Fruit fly (Drosophila melanogaster) whole organism, embryonic: ENCODE results near the gene CG17652.

Source experiments
- Atf6 ChIP-seq: fragments of 200-800 bp; sonication (Bioruptor generic); IDR thresholded peaks from 2 replicates; pipeline ENCODE4 v1.3.6; 2022; ENCODE audit warnings: missing biosample characterization, missing genetic modification characterization
- CG10267 ChIP-seq: fragments of 200-800 bp; sonication (Bioruptor generic); optimal IDR thresholded peaks from 2 replicates; lab custom pipeline; 2018; ENCODE audit warnings: missing biosample characterization, mild to moderate bottlenecking, missing genetic modification characterization, moderate library complexity
- CG11093 ChIP-seq: fragments of 200-800 bp; sonication (Bioruptor generic); IDR thresholded peaks from 3 replicates; pipeline ENCODE4 v1.3.6; 2022; ENCODE audit warnings: missing biosample characterization, missing genetic modification characterization
- CG12219 ChIP-seq: fragments of 200-800 bp; sonication (Bioruptor generic); optimal IDR thresholded peaks from 3 replicates; lab custom pipeline; 2018; ENCODE audit warnings: missing biosample characterization, mild to moderate bottlenecking, missing genetic modification characterization
- CG12659 ChIP-seq: fragments of 200-800 bp; sonication (Bioruptor generic); optimal IDR thresholded peaks from 3 replicates; lab custom pipeline; 2017; ENCODE audit warnings: mild to moderate bottlenecking, missing biosample characterization, missing genetic modification reagents, missing genetic modification characterization
- CG1529 ChIP-seq: fragments of 200-800 bp; sonication (Bioruptor generic); optimal IDR thresholded peaks from 3 replicates; lab custom pipeline; 2018; ENCODE audit warnings: missing biosample characterization, missing genetic modification characterization
- CG1603 ChIP-seq: fragments of 200-800 bp; sonication (Bioruptor generic); optimal IDR thresholded peaks from 2 replicates; lab custom pipeline; 2019; ENCODE audit warnings: missing biosample characterization, mild to moderate bottlenecking, missing genetic modification characterization, moderate library complexity
- CG2116 ChIP-seq: fragments of 200-800 bp; sonication (Bioruptor generic); optimal IDR thresholded peaks from 3 replicates; lab custom pipeline; 2018; ENCODE audit warnings: missing biosample characterization, mild to moderate bottlenecking, missing genetic modification characterization
- CG2712 ChIP-seq: fragments of 200-800 bp; optimal IDR thresholded peaks from 3 replicates; lab custom pipeline; 2019; ENCODE audit warnings: missing biosample characterization, mild to moderate bottlenecking, missing genetic modification characterization, moderate library complexity
- CG2875 ChIP-seq: fragments of 200-800 bp; sonication (Bioruptor generic); optimal IDR thresholded peaks from 2 replicates; lab custom pipeline; 2017; ENCODE audit warnings: missing biosample characterization, mild to moderate bottlenecking, missing genetic modification characterization, missing genetic modification reagents
- CG30020 ChIP-seq: fragments of 200-800 bp; optimal IDR thresholded peaks from 2 replicates; lab custom pipeline; 2019; ENCODE audit warnings: missing biosample characterization, mild to moderate bottlenecking, missing genetic modification characterization, moderate library complexity
- CG3163 ChIP-seq: fragments of 200-800 bp; sonication (Bioruptor generic); optimal IDR thresholded peaks from 3 replicates; lab custom pipeline; 2016; ENCODE audit warnings: missing biosample characterization, missing genetic modification characterization
- CG32772 ChIP-seq: fragments of 200-800 bp; sonication (Bioruptor generic); IDR thresholded peaks from 2 replicates; pipeline ENCODE4 v1.3.6; 2022; ENCODE audit warnings: missing biosample characterization, missing genetic modification characterization
- CG5180 ChIP-seq: fragments of 200-800 bp; sonication (Bioruptor generic); optimal IDR thresholded peaks from 3 replicates; lab custom pipeline; 2017; ENCODE audit warnings: missing biosample characterization, missing genetic modification characterization, mild to moderate bottlenecking, moderate library complexity, missing genetic modification reagents
- CG6654 ChIP-seq: fragments of 200-800 bp; sonication (Bioruptor generic); optimal IDR thresholded peaks from 2 replicates; lab custom pipeline; 2017; ENCODE audit warnings: missing biosample characterization, mild to moderate bottlenecking, missing genetic modification characterization
- CG9609 ChIP-seq: fragments of 200-800 bp; sonication (Bioruptor generic); optimal IDR thresholded peaks from 3 replicates; lab custom pipeline; 2016; ENCODE audit warnings: missing biosample characterization, missing genetic modification characterization
- D19A ChIP-seq: fragments of 200-800 bp; optimal IDR thresholded peaks from 3 replicates; lab custom pipeline; 2019; ENCODE audit warnings: missing biosample characterization, mild to moderate bottlenecking, missing genetic modification characterization, moderate library complexity
- Dip3 ChIP-seq: fragments of 200-800 bp; sonication (Bioruptor generic); optimal IDR thresholded peaks from 3 replicates; lab custom pipeline; 2016; ENCODE audit warnings: missing biosample characterization, missing genetic modification characterization
- Eip74EF ChIP-seq, 2 experiments: fragments of 200-800 bp in 1 of 2; fragments of >200 bp in 1 of 2; sonication (Bioruptor generic) in 1 of 2; optimal IDR thresholded peaks; 2 replicates each; lab custom pipeline; 2017 to 2019; ENCODE audit warnings: missing biosample characterization in 2 of 2, missing genetic modification characterization in 2 of 2, mild to moderate bottlenecking in 1 of 2, moderate library complexity in 1 of 2
- Hr51 ChIP-seq, 2 experiments: fragments of 200-800 bp; sonication (Bioruptor generic); optimal IDR thresholded peaks; 2 replicates in 1 of 2; 3 replicates in 1 of 2; lab custom pipeline; 2016 to 2018; ENCODE audit warnings: missing biosample characterization in 2 of 2, missing genetic modification characterization in 2 of 2, mild to moderate bottlenecking in 1 of 2, moderate library complexity in 1 of 2
- Hr78 ChIP-seq, 2 experiments: fragments of 200-800 bp in 1 of 2; fragments of >200 bp in 1 of 2; sonication (Bioruptor generic) in 1 of 2; optimal IDR thresholded peaks; 2 replicates each; lab custom pipeline; 2017 to 2019; ENCODE audit warnings: missing biosample characterization in 2 of 2, missing genetic modification characterization in 2 of 2, mild to moderate bottlenecking in 1 of 2, moderate library complexity in 1 of 2
- MESR4 ChIP-seq: fragments of 200-800 bp; sonication (Bioruptor generic); optimal IDR thresholded peaks from 2 replicates; lab custom pipeline; 2018; ENCODE audit warnings: missing biosample characterization, mild to moderate bottlenecking, missing genetic modification characterization, moderate library complexity
- Myb ChIP-seq: fragments of 200-800 bp; sonication (Bioruptor generic); optimal IDR thresholded peaks from 2 replicates; lab custom pipeline; 2016; ENCODE audit warnings: missing biosample characterization, missing genetic modification characterization
- Poxn ChIP-seq: fragments of 200-800 bp; sonication (Bioruptor generic); IDR thresholded peaks from 2 replicates; pipeline ENCODE4 v1.3.6; 2022; ENCODE audit warnings: missing biosample characterization, missing genetic modification characterization
- Ptx1 ChIP-seq: fragments of 200-800 bp; sonication (Bioruptor generic); IDR thresholded peaks from 2 replicates; pipeline ENCODE4 v1.3.6; 2022; ENCODE audit warnings: missing biosample characterization, missing genetic modification characterization
- Ravus ChIP-seq: fragments of 200-800 bp; sonication (Bioruptor generic); IDR thresholded peaks from 2 replicates; pipeline ENCODE4 v1.3.6; 2022; ENCODE audit warnings: missing biosample characterization, missing genetic modification characterization
- Sin3A ChIP-seq: fragments of >200 bp; optimal IDR thresholded peaks from 2 replicates; lab custom pipeline; 2018
- Sox100B ChIP-seq: fragments of 200-800 bp; sonication (Bioruptor generic); optimal IDR thresholded peaks from 3 replicates; lab custom pipeline; 2018; ENCODE audit warnings: missing biosample characterization, mild to moderate bottlenecking, missing genetic modification characterization
- ab ChIP-seq: fragments of 200-800 bp; sonication (Bioruptor generic); optimal IDR thresholded peaks from 2 replicates; lab custom pipeline; 2016; ENCODE audit warnings: missing biosample characterization, missing genetic modification characterization
- ac ChIP-seq: fragments of 200-800 bp; sonication (Bioruptor generic); optimal IDR thresholded peaks from 3 replicates; lab custom pipeline; 2017; ENCODE audit warnings: missing biosample characterization, mild to moderate bottlenecking, missing genetic modification characterization
- amos ChIP-seq: fragments of 200-800 bp; sonication (Bioruptor generic); IDR thresholded peaks from 2 replicates; pipeline ENCODE4 v1.3.6; 2022; ENCODE audit warnings: missing biosample characterization, missing genetic modification characterization; ENCODE audit not compliant: partially characterized antibody
- ash1 ChIP-seq: fragments of 200-800 bp; sonication (Bioruptor generic); optimal IDR thresholded peaks from 2 replicates; lab custom pipeline; 2018; ENCODE audit warnings: missing biosample characterization, mild to moderate bottlenecking, missing genetic modification characterization
- crp ChIP-seq, 2 experiments: fragments of 200-800 bp; sonication (Bioruptor generic); optimal IDR thresholded peaks; 2 replicates in 1 of 2; 3 replicates in 1 of 2; lab custom pipeline; 2017; ENCODE audit warnings: missing biosample characterization in 2 of 2, missing genetic modification characterization in 2 of 2, mild to moderate bottlenecking in 1 of 2, moderate library complexity in 1 of 2
- dan ChIP-seq: fragments of 200-800 bp; sonication (Bioruptor generic); IDR thresholded peaks from 2 replicates; pipeline ENCODE4 v1.3.6; 2022; ENCODE audit warnings: missing biosample characterization, missing genetic modification characterization
- disco-r ChIP-seq: fragments of 200-800 bp; sonication (Bioruptor generic); optimal IDR thresholded peaks from 2 replicates; lab custom pipeline; 2016; ENCODE audit warnings: missing biosample characterization, missing genetic modification characterization
- emc ChIP-seq: fragments of 200-800 bp; sonication (Bioruptor generic); optimal IDR thresholded peaks from 2 replicates; lab custom pipeline; 2016; ENCODE audit warnings: missing biosample characterization, missing genetic modification characterization
- ems ChIP-seq: fragments of 200-800 bp; sonication (Bioruptor generic); optimal IDR thresholded peaks from 3 replicates; lab custom pipeline; 2016; ENCODE audit warnings: missing biosample characterization, missing genetic modification characterization
- fd102C ChIP-seq: fragments of 200-800 bp; sonication (Bioruptor generic); optimal IDR thresholded peaks from 2 replicates; lab custom pipeline; 2018; ENCODE audit warnings: missing biosample characterization, mild to moderate bottlenecking, missing genetic modification characterization, moderate library complexity
- her ChIP-seq: fragments of 200-800 bp; sonication (Bioruptor generic); optimal IDR thresholded peaks from 2 replicates; lab custom pipeline; 2016; ENCODE audit warnings: missing biosample characterization, missing genetic modification characterization
- ind ChIP-seq: fragments of 200-800 bp; sonication (Bioruptor generic); optimal IDR thresholded peaks from 3 replicates; lab custom pipeline; 2016; ENCODE audit warnings: missing biosample characterization, missing genetic modification characterization
- kah ChIP-seq: fragments of 200-800 bp; sonication (Bioruptor generic); optimal IDR thresholded peaks from 2 replicates; lab custom pipeline; 2018; ENCODE audit warnings: missing biosample characterization, mild to moderate bottlenecking, missing genetic modification characterization
- lmd ChIP-seq: fragments of 200-800 bp; sonication (Bioruptor generic); IDR thresholded peaks from 2 replicates; pipeline ENCODE4 v1.3.6; 2022; ENCODE audit warnings: missing biosample characterization, missing genetic modification characterization
- maf-S ChIP-seq: fragments of 200-800 bp; sonication (Bioruptor generic); optimal IDR thresholded peaks from 2 replicates; lab custom pipeline; 2016; ENCODE audit warnings: missing biosample characterization, missing genetic modification characterization
- nau ChIP-seq: fragments of 200-800 bp; sonication (Bioruptor generic); optimal IDR thresholded peaks from 3 replicates; lab custom pipeline; 2017; ENCODE audit warnings: missing biosample characterization, mild to moderate bottlenecking, missing genetic modification characterization, missing genetic modification reagents
- pnt ChIP-seq: fragments of 200-800 bp; sonication (Bioruptor generic); optimal IDR thresholded peaks from 3 replicates; lab custom pipeline; 2016; ENCODE audit warnings: missing biosample characterization, missing genetic modification characterization
- row ChIP-seq: fragments of 200-800 bp; sonication (Bioruptor generic); IDR thresholded peaks from 3 replicates; pipeline ENCODE4 v1.3.6; 2022; ENCODE audit warnings: missing biosample characterization, missing genetic modification characterization
- run ChIP-seq: fragments of 200-800 bp; sonication (Bioruptor generic); optimal IDR thresholded peaks from 3 replicates; lab custom pipeline; 2018; ENCODE audit warnings: missing biosample characterization, mild to moderate bottlenecking, missing genetic modification characterization
- sna ChIP-seq: fragments of 200-800 bp; sonication (Bioruptor generic); IDR thresholded peaks from 2 replicates; pipeline ENCODE4 v1.3.6; 2022; ENCODE audit warnings: missing biosample characterization, missing genetic modification characterization; ENCODE audit not compliant: partially characterized antibody
- unc-4 ChIP-seq: fragments of 200-800 bp; sonication (Bioruptor generic); IDR thresholded peaks from 2 replicates; pipeline ENCODE4 v1.3.6; 2022; ENCODE audit warnings: missing biosample characterization, missing genetic modification characterization; ENCODE audit not compliant: partially characterized antibody
- vvl ChIP-seq: fragments of 200-800 bp; sonication (Bioruptor generic); IDR thresholded peaks from 2 replicates; pipeline ENCODE4 v1.3.6; 2022; ENCODE audit warnings: missing biosample characterization, missing genetic modification characterization

The CG17652 gene

dm6 chr2L:1728620-1728944 is 3.6 kb downstream of the CG17652 start, which contains the start of gene Rrp40 (continued):
- no peak for TF ChIP-seq CG2875 (GFP tag; lab: Kevin White, UChicago)
- no peak for TF ChIP-seq Sin3A
- TF ChIP-seq CG12659 (GFP tag; lab: Kevin White, UChicago) = peak; percentile 38
- peak; percentile 48 for TF ChIP-seq vvl
- no peak for TF ChIP-seq disco-r (GFP tag; lab: Kevin White, UChicago)
- no peak for TF ChIP-seq nau (GFP tag; lab: Kevin White, UChicago)
- TF ChIP-seq amos = no peak
- no peak for TF ChIP-seq unc-4
- no peak for TF ChIP-seq fd102C (GFP tag; lab: Kevin White, UChicago)
- TF ChIP-seq CG2116 (GFP tag; lab: Kevin White, UChicago) = no peak
- no peak for TF ChIP-seq pnt (GFP tag; lab: Kevin White, UChicago)
- no peak for TF ChIP-seq D19A (tag; lab: Kevin White, UChicago)
- no peak for TF ChIP-seq lmd
- no peak for TF ChIP-seq CG11093 (GFP tag; lab: Robert Waterston, UW)
- TF ChIP-seq sna (GFP tag; lab: Robert Waterston, UW) = 0 out of 2 replicates have a peak, but pooled peaks have one; percentile 22
- TF ChIP-seq dan (GFP tag; lab: Robert Waterston, UW) = no peak
- no peak for TF ChIP-seq CG6654
- TF ChIP-seq Sox100B (GFP tag; lab: Kevin White, UChicago) = no peak
- TF ChIP-seq her (GFP tag; lab: Kevin White, UChicago) = no peak
- no peak for TF ChIP-seq Eip74EF (GFP tag; optimal IDR thresholded peaks at IDR 0.05; lab: Kevin White, UChicago)
- no peak for TF ChIP-seq ash1
- no peak for TF ChIP-seq Ptx1 (GFP tag; lab: Robert Waterston, UW)
- no peak for TF ChIP-seq Atf6 (GFP tag; lab: Robert Waterston, UW)
- TF ChIP-seq emc (GFP tag; lab: Kevin White, UChicago) = no peak
- no peak for TF ChIP-seq MESR4 (GFP tag; lab: Kevin White, UChicago)
- TF ChIP-seq kah (GFP tag; lab: Kevin White, UChicago) = no peak
- TF ChIP-seq CG32772 (GFP tag; lab: Robert Waterston, UW) = no peak
- TF ChIP-seq CG10267 (tag; lab: Kevin White, UChicago) = peak; percentile 94
- TF ChIP-seq CG12219 = no peak
- no peak for TF ChIP-seq ems (GFP tag; lab: Kevin White, UChicago)
- TF ChIP-seq run (tag; lab: Kevin White, UChicago) = no peak
- no peak for TF ChIP-seq Dip3 (GFP tag; lab: Kevin White, UChicago)
- TF ChIP-seq Poxn (GFP tag; lab: Robert Waterston, UW) = no peak
- TF ChIP-seq, all 482 proteins: peak for 29

DNA sequence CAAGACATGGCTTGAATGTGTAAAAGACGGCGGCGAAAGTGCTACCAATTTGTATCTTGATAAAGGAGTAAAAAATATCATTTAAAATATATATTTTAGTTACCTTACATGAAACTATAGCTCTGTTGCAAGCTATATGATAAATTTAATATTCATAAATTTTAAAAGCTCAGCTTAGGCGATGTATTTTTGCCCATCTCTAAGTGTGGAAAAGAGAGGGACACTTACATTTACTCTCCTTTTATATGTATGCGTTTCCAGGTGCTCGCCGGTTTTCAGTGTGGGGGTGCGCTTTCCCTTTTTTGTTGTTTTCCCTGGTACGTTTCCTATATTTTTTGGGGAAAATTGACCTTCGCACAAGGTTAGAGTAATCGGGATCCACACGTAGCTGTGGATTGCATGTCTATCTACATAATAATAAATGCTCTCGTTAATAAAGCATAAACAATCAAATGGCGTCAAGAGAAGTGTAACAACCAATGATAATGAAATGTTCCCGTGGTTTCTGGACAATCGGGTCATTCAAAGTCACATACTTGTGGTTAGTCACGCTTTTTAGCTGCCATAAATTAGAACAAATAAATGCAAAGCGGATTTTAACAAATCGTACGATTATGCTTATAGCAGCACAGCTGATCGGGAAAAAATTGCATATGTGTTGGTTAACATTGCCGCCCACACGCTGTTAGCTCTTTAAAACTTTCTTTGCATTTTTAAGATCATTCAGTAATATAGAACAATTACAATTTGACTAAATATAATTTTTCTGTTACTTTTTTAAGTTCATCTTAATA is 4.1 kb downstream of the CG17652 start:
- TF ChIP-seq Hr51 (GFP tag; optimal IDR thresholded peaks at IDR 0.05; lab: Kevin White, UChicago) (peak; percentile 90 to 98), CG9609 (GFP tag; lab: Kevin White, UChicago) (peak; percentile 73), crp (GFP tag; optimal IDR thresholded peaks at IDR 0.05; lab: Kevin White, UChicago) (no peak), CG2712 (tag; lab: Kevin White, UChicago) (peak; percentile 96), Hr78 (GFP tag; optimal IDR thresholded peaks at IDR 0.05; lab: Kevin White, UChicago) (peak in 1 of 2 experiments; percentile 94), sna (GFP tag; lab: Robert Waterston, UW) (peak; percentile 99), CG30020 (tag; lab: Kevin White, UChicago) (peak; percentile 88), maf-S (GFP tag; lab: Kevin White, UChicago) (peak; percentile 73), Myb (GFP tag; lab: Kevin White, UChicago) (peak; percentile 54), CG5180 (peak; percentile 86), ab (GFP tag; lab: Kevin White, UChicago) (peak; percentile 17), row (peak; percentile 99), ac (peak; percentile 83), CG3163 (GFP tag; lab: Kevin White, UChicago) (peak; percentile 50), CG1603 (peak; percentile 46), CG1529 (GFP tag; lab: Kevin White, UChicago) (peak; percentile 97), Ravus (GFP tag; lab: Robert Waterston, UW) (peak; percentile 74), ind (GFP tag; lab: Kevin White, UChicago) (peak; percentile 95)
